Worm (Caenorhabditis elegans) whole organism, young adult: ENCODE results near the gene gst-44.

Source experiments
- B0019.2 ChIP-seq: fragments of 200-800 bp; sonication (Bioruptor generic); conservative IDR thresholded peaks from 2 replicates; pipeline ENCODE4 v1.3.6; 2022; ENCODE audit warnings: missing genetic modification reagents, missing genetic modification characterization, missing compliant biosample characterization
- B0336.3 ChIP-seq: fragments of 200-800 bp; sonication (Bioruptor generic); IDR thresholded peaks from 2 replicates; pipeline ENCODE4 v1.3.6; 2022; ENCODE audit warnings: missing genetic modification characterization, missing compliant biosample characterization
- F22D6.2 ChIP-seq: sonication (generic microtip); optimal IDR thresholded peaks from 2 replicates; lab custom pipeline; 2016; ENCODE audit warnings: mild to moderate bottlenecking, missing genetic modification characterization, missing compliant biosample characterization
- F33H1.4 ChIP-seq: fragments of 200-800 bp; sonication (Bioruptor generic); IDR thresholded peaks from 2 replicates; pipeline ENCODE4 v1.3.6; 2022; ENCODE audit warnings: missing genetic modification reagents, missing genetic modification characterization, missing compliant biosample characterization
- F39B2.1 ChIP-seq: fragments of 200-800 bp; sonication (Bioruptor generic); IDR thresholded peaks from 2 replicates; pipeline ENCODE4 v1.3.6; 2022; ENCODE audit warnings: missing genetic modification reagents, missing genetic modification characterization, missing compliant biosample characterization
- K11D2.4 ChIP-seq: fragments of 200-800 bp; sonication (Bioruptor generic); IDR thresholded peaks from 2 replicates; pipeline ENCODE4 v1.3.6; 2022; ENCODE audit warnings: missing genetic modification reagents, missing genetic modification characterization, missing compliant biosample characterization
- K12H6.12 ChIP-seq: fragments of 200-800 bp; sonication (Bioruptor generic); optimal IDR thresholded peaks from 2 replicates; lab custom pipeline; 2018; ENCODE audit warnings: mild to moderate bottlenecking, missing genetic modification characterization, missing compliant biosample characterization
- Y56A3A.18 ChIP-seq: fragments of 200-800 bp; sonication (Bioruptor generic); IDR thresholded peaks from 2 replicates; pipeline ENCODE4 v1.3.6; 2022; ENCODE audit warnings: missing genetic modification reagents, missing genetic modification characterization, missing compliant biosample characterization
- Y79H2A.3 ChIP-seq: fragments of 200-800 bp; sonication (Bioruptor generic); conservative IDR thresholded peaks from 2 replicates; pipeline ENCODE4 v1.3.6; 2022; ENCODE audit warnings: missing genetic modification reagents, missing genetic modification characterization, missing compliant biosample characterization
- Y95B8A.8 ChIP-seq: fragments of 200-800 bp; sonication (Bioruptor generic); IDR thresholded peaks from 2 replicates; pipeline ENCODE4 v1.3.6; 2022; ENCODE audit warnings: missing genetic modification reagents, missing genetic modification characterization, missing compliant biosample characterization
- aptf-2 ChIP-seq: fragments of 200-800 bp; sonication (Bioruptor generic); conservative IDR thresholded peaks from 2 replicates; pipeline ENCODE4 v1.3.6; 2022; ENCODE audit warnings: missing genetic modification reagents, missing genetic modification characterization, missing compliant biosample characterization
- cebp-1 ChIP-seq, 2 experiments: fragments of 200-800 bp in 1 of 2; sonication (Bioruptor generic) in 1 of 2; sonication (generic microtip) in 1 of 2; IDR thresholded peaks in 1 of 2; optimal IDR thresholded peaks in 1 of 2; 2 replicates each; pipeline versions ENCODE4 v1.3.6 to Lab custom; 2017 to 2022; ENCODE audit warnings: missing compliant biosample characterization in 2 of 2, missing genetic modification characterization in 2 of 2, mild to moderate bottlenecking in 1 of 2, missing genetic modification reagents in 1 of 2, moderate library complexity in 1 of 2
- ceh-40 ChIP-seq: fragments of 200-800 bp; sonication (Bioruptor generic); IDR thresholded peaks from 2 replicates; pipeline ENCODE4 v1.3.6; 2022; ENCODE audit warnings: missing genetic modification characterization, missing compliant biosample characterization
- dpl-1 ChIP-seq: fragments of 150-350 bp; optimal IDR thresholded peaks from 2 replicates; lab custom pipeline; 2014; ENCODE audit warnings: missing biosample characterization, missing genetic modification reagents, missing genetic modification characterization
- fkh-3 ChIP-seq: sonication (generic microtip); optimal IDR thresholded peaks from 2 replicates; lab custom pipeline; 2016; ENCODE audit warnings: mild to moderate bottlenecking, missing genetic modification characterization, missing compliant biosample characterization
- hlh-12 ChIP-seq: sonication (generic microtip); optimal IDR thresholded peaks from 2 replicates; lab custom pipeline; 2016; ENCODE audit warnings: missing genetic modification characterization, missing compliant biosample characterization
- hlh-26 ChIP-seq: fragments of 200-800 bp; sonication (Bioruptor generic); conservative IDR thresholded peaks from 2 replicates; pipeline ENCODE4 v1.3.6; 2022; ENCODE audit warnings: missing genetic modification reagents, missing genetic modification characterization, missing compliant biosample characterization
- hmg-1.2 ChIP-seq: fragments of 200-800 bp; sonication (Bioruptor generic); IDR thresholded peaks from 2 replicates; pipeline ENCODE4 v1.3.6; 2022; ENCODE audit warnings: missing genetic modification reagents, missing genetic modification characterization, missing compliant biosample characterization
- lin-26 ChIP-seq: fragments of 200-800 bp; sonication (Bioruptor generic); IDR thresholded peaks from 2 replicates; pipeline ENCODE4 v1.3.6; 2022; ENCODE audit warnings: missing genetic modification reagents, missing genetic modification characterization, missing compliant biosample characterization
- lin-40 ChIP-seq: sonication (generic microtip); optimal IDR thresholded peaks from 2 replicates; lab custom pipeline; 2016; ENCODE audit warnings: missing genetic modification characterization, mild to moderate bottlenecking, missing compliant biosample characterization, missing genotype, missing genetic modification reagents
- lin-54 ChIP-seq: fragments of 200-800 bp; sonication (Bioruptor generic); optimal IDR thresholded peaks from 2 replicates; lab custom pipeline; 2018; ENCODE audit warnings: mild to moderate bottlenecking, missing genetic modification characterization, missing compliant biosample characterization
- madf-10 ChIP-seq: sonication (generic microtip); optimal IDR thresholded peaks from 2 replicates; lab custom pipeline; 2016; ENCODE audit warnings: mild to moderate bottlenecking, missing genetic modification characterization, missing compliant biosample characterization
- madf-3 ChIP-seq: fragments of 200-800 bp; sonication (Bioruptor generic); IDR thresholded peaks from 2 replicates; pipeline ENCODE4 v1.3.6; 2022; ENCODE audit warnings: missing genetic modification reagents, missing genetic modification characterization, missing compliant biosample characterization
- mcd-1 ChIP-seq: fragments of 200-800 bp; sonication (Bioruptor generic); IDR thresholded peaks from 2 replicates; pipeline ENCODE4 v1.3.6; 2022; ENCODE audit warnings: missing genetic modification reagents, missing genetic modification characterization, missing compliant biosample characterization
- mel-28 ChIP-seq: sonication (generic microtip); optimal IDR thresholded peaks from 2 replicates; lab custom pipeline; 2016; ENCODE audit warnings: borderline replicate concordance, mild to moderate bottlenecking, missing genetic modification characterization, missing compliant biosample characterization
- mes-4 ChIP-seq: sonication (generic microtip); optimal IDR thresholded peaks from 2 replicates; lab custom pipeline; 2016; ENCODE audit warnings: missing genotype, missing genetic modification characterization, missing compliant biosample characterization
- nfya-1 ChIP-seq: sonication (generic microtip); optimal IDR thresholded peaks from 2 replicates; lab custom pipeline; 2017; ENCODE audit warnings: antibody characterized with exemption, missing compliant biosample characterization, missing genetic modification characterization, borderline replicate concordance; ENCODE audit not compliant: insufficient read depth
- nfyb-1 ChIP-seq: fragments of 200-800 bp; sonication (Bioruptor generic); IDR thresholded peaks from 2 replicates; pipeline ENCODE4 v1.3.6; 2022; ENCODE audit warnings: missing genetic modification reagents, missing genetic modification characterization, missing compliant biosample characterization
- nhr-80 ChIP-seq: sonication (generic microtip); optimal IDR thresholded peaks from 2 replicates; lab custom pipeline; 2016; ENCODE audit warnings: missing genetic modification characterization, missing compliant biosample characterization
- rpc-1 ChIP-seq, 2 experiments: fragments of 150-350 bp in 1 of 2; sonication (generic microtip) in 1 of 2; optimal IDR thresholded peaks; 2 replicates each; lab custom pipeline; 2014 to 2018; ENCODE audit warnings: missing biosample characterization in 1 of 2, missing genetic modification characterization in 1 of 2, missing genetic modification reagents in 1 of 2, missing genotype in 1 of 2
- sea-2 ChIP-seq: fragments of 200-800 bp; sonication (Bioruptor generic); IDR thresholded peaks from 2 replicates; pipeline ENCODE4 v1.3.6; 2022; ENCODE audit warnings: missing genetic modification characterization, missing compliant biosample characterization
- snpc-3.4 ChIP-seq: sonication (generic microtip); optimal IDR thresholded peaks from 2 replicates; lab custom pipeline; 2017; ENCODE audit warnings: missing genetic modification characterization, mild to moderate bottlenecking, missing compliant biosample characterization, antibody characterized with exemption, moderate library complexity, missing genotype, missing genetic modification reagents
- tbx-9 ChIP-seq: sonication (generic microtip); optimal IDR thresholded peaks from 2 replicates; lab custom pipeline; 2016; ENCODE audit warnings: borderline replicate concordance, missing genetic modification characterization, inconsistent platforms, missing compliant biosample characterization
- unc-130 ChIP-seq: sonication (generic microtip); optimal IDR thresholded peaks from 2 replicates; lab custom pipeline; 2016; ENCODE audit warnings: missing genetic modification reagents, missing genetic modification characterization, missing compliant biosample characterization
- xnd-1 ChIP-seq: sonication (generic microtip); optimal IDR thresholded peaks from 2 replicates; lab custom pipeline; 2016; ENCODE audit warnings: missing genotype, missing genetic modification reagents, missing genetic modification characterization, missing compliant biosample characterization
- ztf-18 ChIP-seq: sonication (generic microtip); optimal IDR thresholded peaks from 2 replicates; lab custom pipeline; 2016; ENCODE audit warnings: missing genotype, mild to moderate bottlenecking, missing genetic modification characterization, missing compliant biosample characterization
- ztf-26 ChIP-seq: sonication (generic microtip); optimal IDR thresholded peaks from 2 replicates; lab custom pipeline; 2017; ENCODE audit warnings: missing genetic modification characterization, missing compliant biosample characterization
- ztf-3 ChIP-seq: fragments of 200-800 bp; sonication (Bioruptor generic); optimal IDR thresholded peaks from 2 replicates; lab custom pipeline; 2018; ENCODE audit warnings: mild to moderate bottlenecking, missing genetic modification characterization, missing compliant biosample characterization

Gene gst-44

ce11 chrV:16356798-16357197 is 33.9 kb upstream of the gst-44 start (continued):
- peak; percentile 74 for TF ChIP-seq dpl-1 (GFP tag; lab: Kevin White, UChicago)
- TF ChIP-seq, all 124 proteins: peak for 12

ce11 chrV:16357253-16357652 is 33.4 kb upstream of the gst-44 start, which contains the start of gene pptr-1:
Gene pptr-1, plus strand, starts transcription at chrV:16357521.
- TF ChIP-seq fkh-3 (tag; lab: Kevin White, UChicago) (no peak), K11D2.4 (GFP tag; lab: Robert Waterston, UW) (no peak), ztf-18 (tag; lab: Kevin White, UChicago) (no peak), nfyb-1 (GFP tag; lab: Robert Waterston, UW) (no peak), ztf-3 (GFP tag; lab: Kevin White, UChicago) (no peak), hlh-12 (tag; lab: Kevin White, UChicago) (no peak), mes-4 (no peak), lin-54 (GFP tag; lab: Kevin White, UChicago) (no peak), hmg-1.2 (peak; percentile 32; the same call in 1 of the 2 replicates), Y56A3A.18 (GFP tag; lab: Robert Waterston, UW) (0 out of 2 replicates have a peak, but pooled peaks have one; percentile 12), lin-26 (GFP tag; lab: Robert Waterston, UW) (no peak), aptf-2 (GFP tag; lab: Robert Waterston, UW) (no peak), snpc-3.4 (tag; lab: Kevin White, UChicago) (no peak), tbx-9 (tag; lab: Kevin White, UChicago) (no peak), mel-28 (tag; lab: Kevin White, UChicago) (no peak), cebp-1 (GFP tag; IDR thresholded peaks at IDR 0.05; lab: Robert Waterston, UW) (no peak), cebp-1 (tag; optimal IDR thresholded peaks at IDR 0.05; lab: Kevin White, UChicago) (peak; percentile 4), nhr-80 (tag; lab: Kevin White, UChicago) (peak; percentile 47), unc-130 (GFP tag; lab: Kevin White, UChicago) (no peak), sea-2 (GFP tag; lab: Robert Waterston, UW) (no peak), madf-10 (no peak), ceh-40 (GFP tag; lab: Robert Waterston, UW) (no peak), nfya-1 (tag; lab: Kevin White, UChicago) (no peak), rpc-1 (optimal IDR thresholded peaks at IDR 0.05; lab: Kevin White, UChicago) (no peak), rpc-1 (tag; optimal IDR thresholded peaks at IDR 0.05; lab: Kevin White, UChicago) (no peak), mcd-1 (GFP tag; lab: Robert Waterston, UW) (no peak), Y79H2A.3 (GFP tag; lab: Robert Waterston, UW) (no peak), lin-40 (tag; lab: Kevin White, UChicago) (peak; percentile 20), F22D6.2 (tag; lab: Kevin White, UChicago) (no peak)
- TF ChIP-seq, all 124 proteins: peak for 5

- TF ChIP-seq madf-3 (GFP tag; lab: Robert Waterston, UW) (no peak), nfyb-1 (GFP tag; lab: Robert Waterston, UW) (peak; percentile 98)
- TF ChIP-seq, all 124 proteins: peak for 1
Measured at ce11 chrV:16361350-16361749, 29.3 kb upstream of the gst-44 start.

- 0 out of 2 replicates have a peak, but pooled peaks have one; percentile 34 for TF ChIP-seq B0019.2 (GFP tag; lab: Robert Waterston, UW)
- TF ChIP-seq hlh-26 (GFP tag; lab: Robert Waterston, UW): no peak
- no peak for TF ChIP-seq K12H6.12 (tag; lab: Kevin White, UChicago)
- 0 out of 2 replicates have a peak, but pooled peaks have one; percentile 25 for TF ChIP-seq Y95B8A.8 (GFP tag; lab: Robert Waterston, UW)
- TF ChIP-seq ztf-26 (tag; lab: Kevin White, UChicago): no peak
- TF ChIP-seq B0336.3 (GFP tag; lab: Robert Waterston, UW): peak; percentile 21; the same call in 1 of the 2 replicates
- TF ChIP-seq F33H1.4 (GFP tag; lab: Robert Waterston, UW): no peak
- 0 out of 2 replicates have a peak, but pooled peaks have one; percentile 42 for TF ChIP-seq Y56A3A.18 (GFP tag; lab: Robert Waterston, UW)
- no peak for TF ChIP-seq F39B2.1 (GFP tag; lab: Robert Waterston, UW)
- no peak for TF ChIP-seq mes-4
- no peak for TF ChIP-seq xnd-1 (tag; lab: Kevin White, UChicago)
- TF ChIP-seq nfyb-1 (GFP tag; lab: Robert Waterston, UW): 0 out of 2 replicates have a peak, but pooled peaks have one; percentile 14
Measured at ce11 chrV:16367575-16367974, 23.1 kb upstream of the gst-44 start, which contains the start of gene W08G11.3. Gene W08G11.3, plus strand, starts transcription at chrV:16367681.
